Worm (Caenorhabditis elegans) whole organism, L4 larva: ENCODE measurements around the gene acn-1.

Source experiments
- fos-1 ChIP-seq: fragments of 150-350 bp; optimal IDR thresholded peaks from 2 replicates; lab custom pipeline; 2014; ENCODE audit warnings: missing biosample characterization, missing genetic modification characterization
- mxl-2 ChIP-seq: fragments of 200-800 bp; sonication (Bioruptor generic); conservative IDR thresholded peaks from 2 replicates; pipeline ENCODE4 v1.3.6; 2022; ENCODE audit warnings: missing genetic modification reagents, missing genetic modification characterization, missing compliant biosample characterization
- unc-39 ChIP-seq: sonication (generic microtip); optimal IDR thresholded peaks from 2 replicates; lab custom pipeline; 2017; ENCODE audit warnings: missing biosample characterization, missing genetic modification characterization

- no peak for TF ChIP-seq fos-1 (tag; lab: Kevin White, UChicago)
- no peak for TF ChIP-seq unc-39 (tag; lab: Kevin White, UChicago)
- TF ChIP-seq mxl-2 (GFP tag; lab: Robert Waterston, UW), result no peak
Measured at ce11 chrX:5119686-5120085, 22.8 kb upstream of the acn-1 start.
